Worm (Caenorhabditis elegans) whole organism, early embryonic: Measurements from ENCODE around the gene gld-3.

Source experiments
- aly-1 ChIP-seq: sonication (generic microtip); optimal IDR thresholded peaks from 2 replicates; lab custom pipeline; 2016; ENCODE audit warnings: missing genetic modification characterization, missing compliant biosample characterization
- ama-1 ChIP-seq: fragments of 150-350 bp; optimal IDR thresholded peaks from 2 replicates; lab custom pipeline; 2014
- flt-1 ChIP-seq: fragments of 200-800 bp; sonication (Bioruptor generic); IDR thresholded peaks from 2 replicates; pipeline ENCODE4 v1.3.6; 2022; ENCODE audit warnings: missing genetic modification characterization, missing compliant biosample characterization

- TF ChIP-seq flt-1 (GFP tag; lab: Robert Waterston, UW) (no peak), aly-1 (tag; lab: Kevin White, UChicago) (no peak), ama-1 (no peak)
Measured at ce11 chrII:7157415-7157814, 25.0 kb downstream of the gld-3 start.
